Worm (Caenorhabditis elegans): Measurements from ENCODE around the gene dpy-9.

dpy-9 gene

DNA sequence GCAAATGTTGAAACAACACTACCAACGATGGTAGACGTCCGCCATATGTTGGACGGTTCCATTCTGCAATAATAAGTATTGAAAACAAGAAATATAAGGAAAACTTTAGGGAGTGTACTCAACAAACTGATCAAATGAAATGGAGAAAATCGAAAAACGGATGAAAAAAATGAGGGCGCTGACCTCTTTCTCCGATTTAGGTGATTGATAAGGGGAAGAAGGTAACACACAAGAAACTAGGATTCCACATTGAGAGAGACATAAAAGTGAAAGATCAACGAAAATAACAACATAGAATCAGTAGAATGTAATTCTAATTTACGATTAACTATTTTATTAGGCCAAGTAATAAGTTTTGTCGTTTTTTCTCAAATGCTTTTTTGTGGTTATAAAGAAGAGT is at the start of gene dpy-9:
dpy-9 (minus strand) TSS at position 63 of the 400 bp plus-strand sequence.
- TF ChIP-seq madf-10 (tag; optimal IDR thresholded peaks at IDR 0.05) (no peak), mel-28 (tag; optimal IDR thresholded peaks at IDR 0.05; ENCODE audit: borderline replicate concordance) (no peak)

DNA sequence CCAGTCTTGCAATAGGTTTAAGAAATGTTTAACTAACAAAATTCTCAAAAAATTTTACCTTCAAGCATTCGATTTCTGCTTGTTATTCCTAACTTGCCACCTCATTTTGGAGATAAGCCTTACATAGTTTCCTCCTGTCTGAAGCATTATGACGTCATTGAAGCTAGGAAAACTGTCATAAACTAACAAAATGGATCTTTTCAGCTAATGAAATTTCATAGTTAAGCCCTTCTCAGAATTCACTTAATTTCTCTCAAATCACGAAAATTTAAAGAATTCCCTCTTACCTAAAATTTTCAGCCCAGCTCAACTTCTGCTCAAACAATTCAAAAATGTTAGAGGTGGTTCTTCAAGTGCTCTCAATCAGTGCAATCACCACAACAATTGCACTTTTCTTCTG is 48.2 kb upstream of the dpy-9 start, which contains the start of gene swt-1:
swt-1 (plus strand) TSS at position 301 of the 400 bp plus-strand sequence.
- TF ChIP-seq dox-1 (GFP tag; IDR thresholded peaks at IDR 0.05) = no peak
- no peak for TF ChIP-seq B0336.3 (GFP tag; IDR thresholded peaks at IDR 0.05)
- TF ChIP-seq nhr-27 (tag; optimal IDR thresholded peaks at IDR 0.05) = no peak
- no peak for TF ChIP-seq ets-4 (GFP tag; optimal IDR thresholded peaks at IDR 0.05)
- no peak for TF ChIP-seq ztf-6 (GFP tag; IDR thresholded peaks at IDR 0.05)

DNA sequence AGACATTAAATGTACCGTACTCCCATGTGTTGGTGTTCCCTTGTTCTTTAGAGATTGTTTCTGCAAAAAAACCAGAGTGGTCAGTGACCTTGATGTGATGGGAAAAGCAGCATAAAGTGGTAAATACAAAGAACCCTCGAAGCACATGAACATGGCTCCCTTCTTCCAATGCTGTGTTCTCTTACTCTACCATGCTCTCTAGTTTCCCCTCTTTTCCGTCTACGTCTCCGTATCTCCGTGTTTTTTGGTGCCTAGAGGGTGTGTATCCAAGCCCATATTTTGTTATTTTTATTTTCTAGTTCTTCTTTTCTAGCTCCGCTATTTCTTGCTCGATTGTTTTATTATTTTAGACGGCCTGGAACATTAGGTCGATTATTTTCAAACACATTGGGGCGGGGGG is 47.6 kb upstream of the dpy-9 start:
- TF ChIP-seq F22D6.2 (tag; optimal IDR thresholded peaks at IDR 0.05) (no peak), snpc-1.1 (tag; optimal IDR thresholded peaks at IDR 0.05; ENCODE audit: insufficient read depth) (no peak), pha-4 (tag; optimal IDR thresholded peaks at IDR 0.05) (no peak), nhr-90 (tag; optimal IDR thresholded peaks at IDR 0.05) (no peak), xnd-1 (tag; optimal IDR thresholded peaks at IDR 0.05) (no peak), ceh-27 (GFP tag; optimal IDR thresholded peaks at IDR 0.05) (peak; percentile 15), lag-1 (GFP tag; IDR thresholded peaks at IDR 0.05) (no peak), ztf-25 (GFP tag; IDR thresholded peaks at IDR 0.05) (0 out of 2 replicates have a peak, but pooled peaks have one; percentile 18), B0035.1 (tag; optimal IDR thresholded peaks at IDR 0.05) (no peak), akir-1 (GFP tag; optimal IDR thresholded peaks at IDR 0.05) (no peak), bed-1 (GFP tag; IDR thresholded peaks at IDR 0.05) (no peak), C17E4.6 (GFP tag; IDR thresholded peaks at IDR 0.05) (no peak), pbrm-1 (GFP tag; IDR thresholded peaks at IDR 0.05) (no peak), fkh-3 (tag; optimal IDR thresholded peaks at IDR 0.05) (no peak), atf-7 (tag; optimal IDR thresholded peaks at IDR 0.05) (no peak), hlh-26 (GFP tag; conservative IDR thresholded peaks at IDR 0.05) (no peak), lsy-27 (tag; optimal IDR thresholded peaks at IDR 0.05; ENCODE audit: borderline replicate concordance, insufficient read depth) (no peak), lin-35 (GFP tag; optimal IDR thresholded peaks at IDR 0.05) (peak in 1 of 3 experiments; percentile 8), F57C9.4 (tag; optimal IDR thresholded peaks at IDR 0.05) (no peak), sdz-38 (tag; optimal IDR thresholded peaks at IDR 0.05) (no peak), ceh-91 (GFP tag; IDR thresholded peaks at IDR 0.05) (no peak), ZK185.1 (tag; optimal IDR thresholded peaks at IDR 0.05; ENCODE audit: poor library complexity, severe bottlenecking) (no peak), hmg-1.2 (GFP tag; IDR thresholded peaks at IDR 0.05) (peak; percentile 72; the same call in 1 of the 2 replicates), cebp-2 (GFP tag; IDR thresholded peaks at IDR 0.05) (no peak), B0261.1 (tag; optimal IDR thresholded peaks at IDR 0.05) (no peak)

DNA sequence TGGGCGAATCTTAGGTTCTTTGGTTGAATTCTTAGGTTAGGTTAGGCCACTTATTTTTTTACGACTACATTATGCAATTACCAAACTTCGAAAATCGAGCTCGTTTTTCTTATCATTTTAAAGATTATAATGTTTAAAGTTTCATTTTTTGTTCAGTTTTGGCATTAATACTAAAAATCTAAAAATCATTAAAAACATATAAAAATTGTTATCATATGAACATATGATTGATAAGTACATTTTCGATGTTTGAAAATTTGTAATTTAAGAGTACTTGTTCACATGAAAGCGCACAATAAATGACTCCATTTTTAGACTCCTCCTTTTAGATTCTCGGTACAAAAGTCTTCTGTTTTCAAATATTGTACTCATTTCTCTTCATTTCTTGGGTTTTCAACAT is 46.1 kb upstream of the dpy-9 start:
- TF ChIP-seq T26A5.8 (tag; optimal IDR thresholded peaks at IDR 0.05) = no peak

DNA sequence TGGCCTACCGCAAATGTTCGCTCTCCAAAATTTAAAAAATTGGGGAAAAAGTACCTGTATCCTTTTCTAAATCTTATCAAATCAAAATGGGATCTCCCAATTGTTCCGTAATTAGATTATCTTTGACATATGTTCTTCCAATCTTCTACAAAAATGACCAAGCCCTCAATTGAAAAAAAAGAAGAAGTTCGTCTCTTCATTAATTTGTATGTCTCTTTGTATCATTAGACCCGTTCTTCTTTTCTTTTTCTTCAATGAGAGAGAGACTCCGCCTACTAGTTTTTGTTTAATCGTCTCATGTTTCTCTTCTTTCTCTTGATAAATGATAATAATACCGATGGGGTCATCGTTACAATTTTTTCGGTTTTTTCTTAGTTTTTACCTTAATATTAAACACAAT is 44.3 kb upstream of the dpy-9 start:
- no peak for TF ChIP-seq F49E8.2 (tag; optimal IDR thresholded peaks at IDR 0.05; ENCODE audit: insufficient read depth)
- TF ChIP-seq egl-18 (GFP tag; IDR thresholded peaks at IDR 0.05) = no peak
- TF ChIP-seq ets-4 (GFP tag; optimal IDR thresholded peaks at IDR 0.05) = no peak
- TF ChIP-seq cebp-1 (GFP tag; IDR thresholded peaks at IDR 0.05) = no peak
- TF ChIP-seq cebp-1 (tag; optimal IDR thresholded peaks at IDR 0.05) = no peak
- no peak for TF ChIP-seq nhr-120 (GFP tag; IDR thresholded peaks at IDR 0.05)
- TF ChIP-seq unc-130 (GFP tag; optimal IDR thresholded peaks at IDR 0.05) = no peak
- TF ChIP-seq aptf-3 (GFP tag; IDR thresholded peaks at IDR 0.05) = no peak

Data from whole organism, young adult.